Worm (Caenorhabditis elegans) whole organism, late embryonic: ENCODE measurements around the gene unc-41.

ENCODE experiments used
- C08G9.2 ChIP-seq: sonication (generic microtip); optimal IDR thresholded peaks from 2 replicates; lab custom pipeline; 2016; ENCODE audit warnings: mild to moderate bottlenecking, missing genetic modification characterization, moderate library complexity, missing compliant biosample characterization
- C38D4.7 ChIP-seq: fragments of 200-800 bp; sonication (Bioruptor generic); optimal IDR thresholded peaks from 2 replicates; lab custom pipeline; 2018; ENCODE audit warnings: mild to moderate bottlenecking, missing genetic modification characterization, moderate library complexity, missing compliant biosample characterization
- K02D7.2 ChIP-seq: sonication (generic microtip); optimal IDR thresholded peaks from 2 replicates; lab custom pipeline; 2017; ENCODE audit warnings: mild to moderate bottlenecking, missing genetic modification characterization, missing compliant biosample characterization
- K09A11.1 ChIP-seq: sonication (generic microtip); optimal IDR thresholded peaks from 2 replicates; lab custom pipeline; 2017; ENCODE audit warnings: antibody characterized with exemption, mild to moderate bottlenecking, missing genetic modification characterization, missing compliant biosample characterization; ENCODE audit not compliant: insufficient read depth
- Y22D7AL.16 ChIP-seq: sonication (generic microtip); optimal IDR thresholded peaks from 2 replicates; lab custom pipeline; 2016; ENCODE audit warnings: missing genetic modification characterization, missing compliant biosample characterization
- ama-1 ChIP-seq: fragments of 150-350 bp; optimal IDR thresholded peaks from 2 replicates; lab custom pipeline; 2014
- ceh-14 ChIP-seq: sonication (generic microtip); optimal IDR thresholded peaks from 2 replicates; lab custom pipeline; 2016; ENCODE audit warnings: missing genotype, missing genetic modification characterization, missing compliant biosample characterization
- ceh-19 ChIP-seq: fragments of 200-800 bp; sonication (Bioruptor generic); optimal IDR thresholded peaks from 2 replicates; lab custom pipeline; 2018; ENCODE audit warnings: mild to moderate bottlenecking, missing genetic modification characterization, missing compliant biosample characterization
- ceh-22 ChIP-seq: sonication (generic microtip); optimal IDR thresholded peaks from 2 replicates; lab custom pipeline; 2017; ENCODE audit warnings: missing biosample characterization, missing genetic modification characterization
- ceh-31 ChIP-seq: sonication (generic microtip); optimal IDR thresholded peaks from 2 replicates; lab custom pipeline; 2016; ENCODE audit warnings: missing genetic modification characterization, missing compliant biosample characterization
- ceh-34 ChIP-seq: sonication (generic microtip); optimal IDR thresholded peaks from 2 replicates; lab custom pipeline; 2016; ENCODE audit warnings: mild to moderate bottlenecking, missing genetic modification characterization, missing compliant biosample characterization
- ceh-45 ChIP-seq: fragments of 200-800 bp; sonication (Bioruptor generic); IDR thresholded peaks from 2 replicates; pipeline ENCODE4 v1.3.6; 2022; ENCODE audit warnings: missing genetic modification reagents, missing genetic modification characterization, missing compliant biosample characterization
- ceh-48 ChIP-seq: sonication (generic microtip); optimal IDR thresholded peaks from 2 replicates; lab custom pipeline; 2016; ENCODE audit warnings: missing genetic modification characterization, inconsistent platforms, missing compliant biosample characterization
- ceh-6 ChIP-seq: fragments of 200-800 bp; sonication (Bioruptor generic); optimal IDR thresholded peaks from 2 replicates; lab custom pipeline; 2018; ENCODE audit warnings: mild to moderate bottlenecking, missing genetic modification characterization, missing compliant biosample characterization
- ceh-9 ChIP-seq: sonication (generic microtip); optimal IDR thresholded peaks from 2 replicates; lab custom pipeline; 2016; ENCODE audit warnings: mild to moderate bottlenecking, missing genetic modification characterization, inconsistent platforms, missing compliant biosample characterization
- elt-2 ChIP-seq: sonication (generic microtip); optimal IDR thresholded peaks from 2 replicates; lab custom pipeline; 2016; ENCODE audit warnings: missing genetic modification reagents, missing genetic modification characterization, missing compliant biosample characterization
- ets-4 ChIP-seq: sonication (generic microtip); optimal IDR thresholded peaks from 2 replicates; lab custom pipeline; 2016; ENCODE audit warnings: missing genetic modification characterization, missing compliant biosample characterization
- fkh-10 ChIP-seq: fragments of 150-350 bp; optimal IDR thresholded peaks from 2 replicates; lab custom pipeline; 2014; ENCODE audit warnings: missing biosample characterization, missing genetic modification reagents, missing genetic modification characterization
- fkh-6 ChIP-seq: sonication (generic microtip); optimal IDR thresholded peaks from 2 replicates; lab custom pipeline; 2016; ENCODE audit warnings: missing genetic modification characterization, missing compliant biosample characterization
- hlh-15 ChIP-seq: sonication (generic microtip); optimal IDR thresholded peaks from 2 replicates; lab custom pipeline; 2016; ENCODE audit warnings: missing genetic modification characterization, missing compliant biosample characterization
- hlh-30 ChIP-seq: sonication (generic microtip); optimal IDR thresholded peaks from 2 replicates; lab custom pipeline; 2017; ENCODE audit warnings: antibody characterized with exemption, missing genetic modification characterization, missing compliant biosample characterization; ENCODE audit not compliant: insufficient read depth
- hlh-6 ChIP-seq: sonication (generic microtip); optimal IDR thresholded peaks from 2 replicates; lab custom pipeline; 2016; ENCODE audit warnings: missing genotype, missing genetic modification characterization, missing compliant biosample characterization
- lin-11 ChIP-seq: fragments of 200-800 bp; sonication (Bioruptor generic); optimal IDR thresholded peaks from 2 replicates; lab custom pipeline; 2018; ENCODE audit warnings: mild to moderate bottlenecking, missing genetic modification characterization, missing compliant biosample characterization
- mec-3 ChIP-seq: sonication (generic microtip); optimal IDR thresholded peaks from 2 replicates; lab custom pipeline; 2016; ENCODE audit warnings: borderline replicate concordance, missing genetic modification characterization, missing compliant biosample characterization
- nfya-1 ChIP-seq: sonication (generic microtip); optimal IDR thresholded peaks from 2 replicates; lab custom pipeline; 2017; ENCODE audit warnings: missing genetic modification characterization, mild to moderate bottlenecking, missing compliant biosample characterization, antibody characterized with exemption, moderate library complexity
- odd-2 ChIP-seq: sonication (generic microtip); optimal IDR thresholded peaks from 2 replicates; lab custom pipeline; 2017; ENCODE audit warnings: antibody characterized with exemption, mild to moderate bottlenecking, missing genetic modification characterization, missing compliant biosample characterization
- pag-3 ChIP-seq: sonication (generic microtip); optimal IDR thresholded peaks from 2 replicates; lab custom pipeline; 2016; ENCODE audit warnings: missing compliant biosample characterization, missing genetic modification characterization, borderline replicate concordance
- pax-1 ChIP-seq: fragments of 150-350 bp; optimal IDR thresholded peaks from 2 replicates; lab custom pipeline; 2014; ENCODE audit warnings: missing biosample characterization, missing genetic modification characterization
- pros-1 ChIP-seq: fragments of 150-350 bp; optimal IDR thresholded peaks from 2 replicates; lab custom pipeline; 2014; ENCODE audit warnings: missing biosample characterization, missing genetic modification reagents, missing genetic modification characterization
- ref-2 ChIP-seq: sonication (generic microtip); optimal IDR thresholded peaks from 2 replicates; lab custom pipeline; 2016; ENCODE audit warnings: missing genetic modification characterization, missing compliant biosample characterization
- sdc-2 ChIP-seq: sonication (generic microtip); optimal IDR thresholded peaks from 2 replicates; lab custom pipeline; 2016; ENCODE audit warnings: missing genotype, missing genetic modification characterization, missing compliant biosample characterization
- sox-2 ChIP-seq: fragments of 200-800 bp; sonication (Bioruptor generic); IDR thresholded peaks from 2 replicates; pipeline ENCODE4 v1.3.6; 2022; ENCODE audit warnings: missing genetic modification reagents, missing genetic modification characterization, missing compliant biosample characterization
- sox-4 ChIP-seq: sonication (generic microtip); optimal IDR thresholded peaks from 2 replicates; lab custom pipeline; 2017; ENCODE audit warnings: mild to moderate bottlenecking, missing genetic modification characterization, inconsistent platforms, missing compliant biosample characterization
- tbx-2 ChIP-seq: sonication (generic microtip); optimal IDR thresholded peaks from 2 replicates; lab custom pipeline; 2016; ENCODE audit warnings: missing genetic modification characterization, missing compliant biosample characterization
- tbx-7 ChIP-seq: sonication (generic microtip); optimal IDR thresholded peaks from 2 replicates; lab custom pipeline; 2016; ENCODE audit warnings: missing genotype, missing genetic modification characterization, missing compliant biosample characterization
- unc-55 ChIP-seq: sonication (generic microtip); optimal IDR thresholded peaks from 2 replicates; lab custom pipeline; 2017; ENCODE audit warnings: missing biosample characterization, missing genetic modification reagents, missing genetic modification characterization
- ztf-16 ChIP-seq: sonication (generic microtip); optimal IDR thresholded peaks from 2 replicates; lab custom pipeline; 2017; ENCODE audit warnings: missing genetic modification characterization, missing compliant biosample characterization

unc-41 gene

ce11 chrV:9943039-9943438 lies 33.0 kb downstream of the unc-41 start, which contains the start of gene fipr-12:
fipr-12 (plus strand) TSS chrV:9943339.
- TF ChIP-seq lin-11 (tag; lab: Kevin White, UChicago) (no peak), tbx-7 (tag; lab: Kevin White, UChicago) (no peak), elt-2 (tag; lab: Kevin White, UChicago) (no peak), pros-1 (tag; lab: Kevin White, UChicago) (no peak), sdc-2 (no peak), ceh-48 (no peak), Y22D7AL.16 (tag; lab: Kevin White, UChicago) (no peak), ceh-22 (tag; lab: Kevin White, UChicago) (no peak), ceh-9 (tag; lab: Kevin White, UChicago) (no peak)

- TF ChIP-seq fkh-10 (GFP tag; lab: Kevin White, UChicago) (no peak), hlh-6 (tag; lab: Kevin White, UChicago) (no peak), sox-2 (GFP tag; lab: Robert Waterston, UW) (no peak), pag-3 (no peak), hlh-30 (tag; lab: Kevin White, UChicago) (no peak), ets-4 (tag; lab: Kevin White, UChicago) (no peak), ceh-45 (GFP tag; lab: Robert Waterston, UW) (no peak), Y22D7AL.16 (tag; lab: Kevin White, UChicago) (no peak), K02D7.2 (tag; lab: Kevin White, UChicago) (no peak), hlh-15 (tag; lab: Kevin White, UChicago) (no peak), K09A11.1 (no peak), ama-1 (lab: Kevin White, UChicago) (no peak), tbx-2 (no peak), ztf-16 (tag; lab: Kevin White, UChicago) (no peak), sdc-2 (no peak), unc-55 (GFP tag; lab: Kevin White, UChicago) (no peak), pax-1 (no peak), C38D4.7 (GFP tag; lab: Kevin White, UChicago) (no peak)
Observed at ce11 chrV:9937435-9937834, 38.6 kb downstream of the unc-41 start, which contains the start of gene srj-33. srj-33 (minus strand) TSS chrV:9937535.

ce11 chrV:9930612-9931065 lies 45.4 kb downstream of the unc-41 start, which contains the start of the genes rmh-2 and suds-3:
rmh-2 (minus strand) TSS chrV:9930775.
suds-3 (plus strand) TSS chrV:9931015.
- TF ChIP-seq nfya-1 (peak; percentile 43), hlh-30 (tag; lab: Kevin White, UChicago) (no peak), pros-1 (tag; lab: Kevin White, UChicago) (no peak), K09A11.1 (peak; percentile 49), elt-2 (tag; lab: Kevin White, UChicago) (peak; percentile 20), ceh-31 (tag; lab: Kevin White, UChicago) (peak; percentile 4), ceh-19 (no peak), ceh-14 (tag; lab: Kevin White, UChicago) (no peak), ceh-6 (no peak), ref-2 (tag; lab: Kevin White, UChicago) (no peak), ceh-34 (tag; lab: Kevin White, UChicago) (peak; percentile 65), fkh-6 (tag; lab: Kevin White, UChicago) (no peak), Y22D7AL.16 (tag; lab: Kevin White, UChicago) (no peak), odd-2 (tag; lab: Kevin White, UChicago) (no peak), sox-4 (tag; lab: Kevin White, UChicago) (no peak), C08G9.2 (tag; lab: Kevin White, UChicago) (no peak), tbx-2 (peak; percentile 38), mec-3 (no peak)

ce11 chrV:9927954-9928353 lies 48.1 kb downstream of the unc-41 start:
- TF ChIP-seq ceh-6, result no peak
- TF ChIP-seq hlh-30 (tag; lab: Kevin White, UChicago), result peak; percentile 19
- no peak for TF ChIP-seq nfya-1
